Worm (Caenorhabditis elegans): Measurements from ENCODE around the gene ctns-1.

- TF ChIP-seq ces-1 (GFP tag; optimal IDR thresholded peaks at IDR 0.05), result peak; percentile 97
- no peak for TF ChIP-seq sptf-1 (tag; optimal IDR thresholded peaks at IDR 0.05)
- no peak for TF ChIP-seq unc-39 (tag; optimal IDR thresholded peaks at IDR 0.05)
- no peak for TF ChIP-seq nhr-2 (tag; optimal IDR thresholded peaks at IDR 0.05)
- no peak for TF ChIP-seq elt-1 (tag; optimal IDR thresholded peaks at IDR 0.05; ENCODE audit: borderline replicate concordance, insufficient read depth)
- no peak for TF ChIP-seq mls-2 (tag; optimal IDR thresholded peaks at IDR 0.05)
- no peak for TF ChIP-seq lin-13 (tag; optimal IDR thresholded peaks at IDR 0.05)
- no peak for TF ChIP-seq ceh-83 (GFP tag; optimal IDR thresholded peaks at IDR 0.05)
- no peak for TF ChIP-seq nhr-237 (tag; optimal IDR thresholded peaks at IDR 0.05)
These were observed 25.5 kb upstream of the ctns-1 start, which contains the start of the genes emb-27 and rrf-3 for ce11 chrII:8162120-8162648.
